Worm (Caenorhabditis elegans): ENCODE results near the gene F45E6.1.

The F45E6.1 gene

ce11 chrX:12479027-12479426 lies 1.8 kb upstream of the F45E6.1 start:
- TF ChIP-seq unc-39 (tag; optimal IDR thresholded peaks at IDR 0.05) (no peak), nhr-11 (tag; optimal IDR thresholded peaks at IDR 0.05) (no peak), F44E2.7 (GFP tag; IDR thresholded peaks at IDR 0.05) (no peak), mxl-3 (GFP tag; optimal IDR thresholded peaks at IDR 0.05) (no peak), zip-2 (tag; optimal IDR thresholded peaks at IDR 0.05) (no peak), nhr-102 (tag; optimal IDR thresholded peaks at IDR 0.05) (no peak), set-16 (GFP tag; IDR thresholded peaks at IDR 0.05) (no peak), nhr-77 (tag; optimal IDR thresholded peaks at IDR 0.05) (no peak), php-3 (GFP tag; IDR thresholded peaks at IDR 0.05) (no peak), nhr-10 (tag; optimal IDR thresholded peaks at IDR 0.05) (no peak), nhr-48 (tag; optimal IDR thresholded peaks at IDR 0.05) (no peak), R02D3.7 (tag; optimal IDR thresholded peaks at IDR 0.05) (no peak), T20F7.1 (GFP tag; optimal IDR thresholded peaks at IDR 0.05) (no peak), ceh-44 (GFP tag; IDR thresholded peaks at IDR 0.05) (no peak), nhr-25 (tag; optimal IDR thresholded peaks at IDR 0.05; ENCODE audit: borderline replicate concordance, insufficient read depth) (no peak)

DNA sequence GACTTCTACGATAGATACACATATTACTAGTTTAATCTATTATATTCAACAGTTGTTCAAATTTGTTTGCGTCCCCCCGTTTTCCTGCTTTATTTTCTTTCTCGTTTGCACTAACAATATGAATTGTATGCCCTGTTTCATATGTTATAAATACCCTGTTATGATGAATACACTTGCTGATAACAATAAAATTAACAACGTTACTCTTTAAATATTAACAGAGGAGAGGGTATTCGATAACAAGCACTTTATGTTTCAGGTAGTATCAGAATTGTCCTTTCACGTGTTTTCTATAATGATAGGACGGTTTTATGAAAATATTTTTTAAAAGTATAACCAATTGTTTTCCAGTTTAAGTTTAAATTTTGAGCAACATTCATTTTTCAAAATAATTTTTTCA lies 1.2 kb upstream of the F45E6.1 start:
- no peak for TF ChIP-seq ztf-7 (tag; optimal IDR thresholded peaks at IDR 0.05)
- TF ChIP-seq daf-16 (GFP tag; optimal IDR thresholded peaks at IDR 0.05), result no peak
- peak; percentile 96 for TF ChIP-seq daf-16 (tag; optimal IDR thresholded peaks at IDR 0.05)
- peak; percentile 50 for TF ChIP-seq pqm-1 (tag; optimal IDR thresholded peaks at IDR 0.05)
- TF ChIP-seq F49E8.2 (tag; optimal IDR thresholded peaks at IDR 0.05; ENCODE audit: borderline replicate concordance), result no peak
- TF ChIP-seq nhr-77 (tag; optimal IDR thresholded peaks at IDR 0.05), result peak; percentile 40
- TF ChIP-seq ceh-82 (tag; optimal IDR thresholded peaks at IDR 0.05), result no peak
- TF ChIP-seq lin-15B (tag; optimal IDR thresholded peaks at IDR 0.05), result no peak
- no peak for TF ChIP-seq mdt-29 (GFP tag; IDR thresholded peaks at IDR 0.05)
- TF ChIP-seq lin-39 (tag; optimal IDR thresholded peaks at IDR 0.05), result no peak
- TF ChIP-seq nhr-28 (tag; optimal IDR thresholded peaks at IDR 0.05), result peak; percentile 58
- no peak for TF ChIP-seq hmg-1.1 (GFP tag; IDR thresholded peaks at IDR 0.05)
- TF ChIP-seq mes-2 (tag; optimal IDR thresholded peaks at IDR 0.05; ENCODE audit: poor library complexity, severe bottlenecking), result no peak
- TF ChIP-seq skn-1 (tag; optimal IDR thresholded peaks at IDR 0.05), result no peak
- no peak for TF ChIP-seq nhr-41 (GFP tag; IDR thresholded peaks at IDR 0.05)

DNA sequence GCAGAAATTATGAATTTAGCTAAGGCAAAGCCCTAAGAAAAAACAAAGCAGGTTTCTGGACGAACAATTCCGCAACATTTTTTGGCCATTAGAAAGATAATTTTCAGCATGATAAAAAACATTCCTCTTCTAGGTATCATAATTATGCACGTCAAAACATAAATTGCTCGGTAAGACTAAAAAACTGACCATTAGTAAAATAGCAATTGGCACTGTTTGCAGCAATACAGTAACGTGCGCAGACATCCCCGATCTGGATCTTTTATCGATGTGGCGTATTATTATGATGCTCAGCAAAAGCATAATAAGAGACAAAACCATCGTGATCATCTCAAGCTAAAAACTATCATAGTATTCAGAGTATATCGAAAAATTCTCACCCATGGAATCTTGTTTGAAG lies 829 bp downstream of the F45E6.1 start:
- TF ChIP-seq mep-1 (tag; optimal IDR thresholded peaks at IDR 0.05), result no peak
- peak in 1 of 2 experiments; percentile 6 for TF ChIP-seq unc-62 (GFP tag; optimal IDR thresholded peaks at IDR 0.05 in 1 of 2)
- TF ChIP-seq unc-62 (tag; optimal IDR thresholded peaks at IDR 0.05), result no peak
- no peak for TF ChIP-seq hlh-30 (tag; optimal IDR thresholded peaks at IDR 0.05; ENCODE audit: insufficient read depth)
- TF ChIP-seq T26A8.4 (GFP tag; IDR thresholded peaks at IDR 0.05), result no peak
- no peak for TF ChIP-seq Y5F2A.4 (GFP tag; optimal IDR thresholded peaks at IDR 0.05)
- TF ChIP-seq unc-39 (tag; optimal IDR thresholded peaks at IDR 0.05), result no peak
- no peak for TF ChIP-seq ZK546.5 (tag; optimal IDR thresholded peaks at IDR 0.05)
- peak; percentile 54 for TF ChIP-seq aha-1 (tag)
- TF ChIP-seq egl-27 (tag; optimal IDR thresholded peaks at IDR 0.05), result no peak
- no peak for TF ChIP-seq rbr-2 (tag; optimal IDR thresholded peaks at IDR 0.05)
- TF ChIP-seq vab-7 (GFP tag; IDR thresholded peaks at IDR 0.05), result no peak
- TF ChIP-seq nhr-42 (GFP tag; IDR thresholded peaks at IDR 0.05), result no peak
